Worm (Caenorhabditis elegans): ENCODE results near the gene C07H6.2.

C07H6.2 gene

ce11 chrIII:7554697-7555145 is 33.9 kb downstream of the C07H6.2 start:
- no peak for TF ChIP-seq ets-4 (GFP tag; optimal IDR thresholded peaks at IDR 0.05)
- no peak for TF ChIP-seq snpc-1.1 (tag; optimal IDR thresholded peaks at IDR 0.05; ENCODE audit: insufficient read depth)
- peak; percentile 84 for TF ChIP-seq nfyb-1 (GFP tag; IDR thresholded peaks at IDR 0.05)

ce11 chrIII:7555360-7555759 is 34.6 kb downstream of the C07H6.2 start, which contains the start of gene ceh-13:
ceh-13 (plus strand) TSS chrIII:7555660.
- TF ChIP-seq egl-44 (GFP tag; IDR thresholded peaks at IDR 0.05) (no peak), ztf-6 (GFP tag; IDR thresholded peaks at IDR 0.05) (no peak), ceh-40 (GFP tag; IDR thresholded peaks at IDR 0.05) (no peak), hmg-1.2 (GFP tag; IDR thresholded peaks at IDR 0.05) (no peak), cebp-1 (GFP tag; IDR thresholded peaks at IDR 0.05) (no peak), cebp-1 (tag; optimal IDR thresholded peaks at IDR 0.05) (no peak), tbx-9 (tag; optimal IDR thresholded peaks at IDR 0.05; ENCODE audit: borderline replicate concordance) (no peak), ztf-3 (GFP tag; optimal IDR thresholded peaks at IDR 0.05) (no peak), ztf-18 (tag; optimal IDR thresholded peaks at IDR 0.05) (no peak), F22D6.2 (tag; optimal IDR thresholded peaks at IDR 0.05) (no peak), F52B5.7 (tag; optimal IDR thresholded peaks at IDR 0.05) (no peak), madf-6 (GFP tag; IDR thresholded peaks at IDR 0.05) (no peak), nfyb-1 (GFP tag; IDR thresholded peaks at IDR 0.05) (no peak), nhr-90 (tag; optimal IDR thresholded peaks at IDR 0.05) (no peak), let-607 (tag; optimal IDR thresholded peaks at IDR 0.05) (no peak), dpff-1 (tag; optimal IDR thresholded peaks at IDR 0.05) (no peak), lag-1 (GFP tag; IDR thresholded peaks at IDR 0.05) (no peak), efl-1 (GFP tag; optimal IDR thresholded peaks at IDR 0.05) (no peak)

ce11 chrIII:7557930-7558470 is 37.2 kb downstream of the C07H6.2 start:
- no peak for TF ChIP-seq hrde-1 (tag; optimal IDR thresholded peaks at IDR 0.05; ENCODE audit: borderline replicate concordance)

ce11 chrIII:7558658-7559057 is 37.8 kb downstream of the C07H6.2 start:
- no peak for TF ChIP-seq nhr-90 (tag; optimal IDR thresholded peaks at IDR 0.05)
- TF ChIP-seq ztf-22 (GFP tag; optimal IDR thresholded peaks at IDR 0.05), result no peak
- no peak for TF ChIP-seq dpff-1 (tag; optimal IDR thresholded peaks at IDR 0.05)
- no peak for TF ChIP-seq dox-1 (GFP tag; IDR thresholded peaks at IDR 0.05)
- TF ChIP-seq bed-1 (GFP tag; IDR thresholded peaks at IDR 0.05), result no peak
- no peak for TF ChIP-seq nhr-120 (GFP tag; IDR thresholded peaks at IDR 0.05)

- TF ChIP-seq lir-1 (GFP tag; conservative IDR thresholded peaks at IDR 0.05) (no peak), nhr-90 (tag; optimal IDR thresholded peaks at IDR 0.05) (no peak), dpl-1 (GFP tag; optimal IDR thresholded peaks at IDR 0.05) (no peak), unc-130 (GFP tag; optimal IDR thresholded peaks at IDR 0.05) (no peak), somi-1 (GFP tag; optimal IDR thresholded peaks at IDR 0.05) (no peak), hlh-12 (tag; optimal IDR thresholded peaks at IDR 0.05) (no peak), athp-1 (tag; optimal IDR thresholded peaks at IDR 0.05) (no peak), F52B5.7 (tag; optimal IDR thresholded peaks at IDR 0.05) (no peak), lsl-1 (GFP tag; optimal IDR thresholded peaks at IDR 0.05) (no peak), snpc-3.4 (tag; optimal IDR thresholded peaks at IDR 0.05) (no peak), lin-40 (tag; optimal IDR thresholded peaks at IDR 0.05) (no peak), tbx-9 (tag; optimal IDR thresholded peaks at IDR 0.05; ENCODE audit: borderline replicate concordance) (no peak), unc-62 (GFP tag; optimal IDR thresholded peaks at IDR 0.05) (no peak), rcor-1 (GFP tag; IDR thresholded peaks at IDR 0.05) (no peak), T07F8.4 (tag; optimal IDR thresholded peaks at IDR 0.05) (no peak)
Measured at ce11 chrIII:7559869-7560268, 39.1 kb downstream of the C07H6.2 start.
